Fruit fly (Drosophila melanogaster) whole organism, embryonic: ENCODE measurements around the gene CG4267.

ENCODE experiments used
- Aef1 ChIP-seq: fragments of 200-800 bp; sonication (Bioruptor generic); IDR thresholded peaks from 3 replicates; pipeline ENCODE4 v1.3.6; 2022; ENCODE audit warnings: missing biosample characterization, missing genetic modification characterization
- Atf-2 ChIP-seq: fragments of 200-800 bp; sonication (Bioruptor generic); optimal IDR thresholded peaks from 2 replicates; lab custom pipeline; 2016; ENCODE audit warnings: missing biosample characterization, missing genetic modification characterization
- Bdp1 ChIP-seq: fragments of 200-800 bp; sonication (Bioruptor generic); optimal IDR thresholded peaks from 3 replicates; lab custom pipeline; 2016; ENCODE audit warnings: missing biosample characterization, missing genetic modification characterization
- CG10147 ChIP-seq: fragments of 200-800 bp; sonication (Bioruptor generic); optimal IDR thresholded peaks from 2 replicates; lab custom pipeline; 2019; ENCODE audit warnings: missing biosample characterization, mild to moderate bottlenecking, missing genetic modification characterization, moderate library complexity
- CG10565 ChIP-seq: fragments of 200-800 bp; sonication (Bioruptor generic); optimal IDR thresholded peaks from 3 replicates; lab custom pipeline; 2016; ENCODE audit warnings: missing biosample characterization, mild to moderate bottlenecking, missing genetic modification characterization
- CG11085 ChIP-seq: fragments of 200-800 bp; sonication (Bioruptor generic); IDR thresholded peaks from 2 replicates; pipeline ENCODE4 v1.3.6; 2022; ENCODE audit warnings: missing biosample characterization, missing genetic modification characterization
- CG11695 ChIP-seq: fragments of 200-800 bp; sonication (Bioruptor generic); IDR thresholded peaks from 3 replicates; pipeline ENCODE4 v1.3.6; 2022; ENCODE audit warnings: missing biosample characterization, missing genetic modification characterization
- CG15479 ChIP-seq: fragments of 200-800 bp; sonication (Bioruptor generic); optimal IDR thresholded peaks from 3 replicates; lab custom pipeline; 2019; ENCODE audit warnings: missing biosample characterization, mild to moderate bottlenecking, missing genetic modification characterization, moderate library complexity
- CG15696 ChIP-seq: fragments of 200-800 bp; sonication (Bioruptor generic); optimal IDR thresholded peaks from 2 replicates; lab custom pipeline; 2019; ENCODE audit warnings: missing biosample characterization, mild to moderate bottlenecking, missing genetic modification characterization, moderate library complexity
- CG1603 ChIP-seq: fragments of 200-800 bp; sonication (Bioruptor generic); optimal IDR thresholded peaks from 2 replicates; lab custom pipeline; 2019; ENCODE audit warnings: missing biosample characterization, mild to moderate bottlenecking, missing genetic modification characterization, moderate library complexity
- CG1792 ChIP-seq: fragments of 200-800 bp; sonication (Bioruptor generic); optimal IDR thresholded peaks from 2 replicates; lab custom pipeline; 2016; ENCODE audit warnings: missing biosample characterization, missing genetic modification characterization
- CG18476 ChIP-seq: fragments of 200-800 bp; sonication (Bioruptor generic); optimal IDR thresholded peaks from 2 replicates; lab custom pipeline; 2016; ENCODE audit warnings: missing biosample characterization, mild to moderate bottlenecking, missing genetic modification characterization
- CG2678 ChIP-seq: fragments of 200-800 bp; sonication (Bioruptor generic); optimal IDR thresholded peaks from 3 replicates; lab custom pipeline; 2019; ENCODE audit warnings: missing biosample characterization, mild to moderate bottlenecking, missing genetic modification characterization, moderate library complexity
- CG3163 ChIP-seq: fragments of 200-800 bp; sonication (Bioruptor generic); optimal IDR thresholded peaks from 3 replicates; lab custom pipeline; 2016; ENCODE audit warnings: missing biosample characterization, missing genetic modification characterization
- CG4328 ChIP-seq: fragments of 200-800 bp; sonication (Bioruptor generic); optimal IDR thresholded peaks from 3 replicates; lab custom pipeline; 2017; ENCODE audit warnings: missing biosample characterization, missing genetic modification reagents, missing genetic modification characterization
- CG5953 ChIP-seq: fragments of 200-800 bp; sonication (Bioruptor generic); IDR thresholded peaks from 2 replicates; pipeline ENCODE4 v1.3.6; 2022; ENCODE audit warnings: missing biosample characterization, missing genetic modification characterization
- CG6254 ChIP-seq: fragments of 200-800 bp; sonication (Bioruptor generic); optimal IDR thresholded peaks from 3 replicates; lab custom pipeline; 2017; ENCODE audit warnings: mild to moderate bottlenecking, missing biosample characterization, missing genetic modification reagents, missing genetic modification characterization
- CG7839 ChIP-seq: fragments of 200-800 bp; sonication (Bioruptor generic); optimal IDR thresholded peaks from 3 replicates; lab custom pipeline; 2018; ENCODE audit warnings: missing biosample characterization, mild to moderate bottlenecking, missing genetic modification characterization, moderate library complexity
- CG7987 ChIP-seq: fragments of 200-800 bp; sonication (Bioruptor generic); optimal IDR thresholded peaks from 2 replicates; lab custom pipeline; 2018; ENCODE audit warnings: missing biosample characterization, mild to moderate bottlenecking, missing genetic modification characterization, moderate library complexity
- CG8359 ChIP-seq: fragments of 200-800 bp; sonication (Bioruptor generic); optimal IDR thresholded peaks from 2 replicates; lab custom pipeline; 2017; ENCODE audit warnings: missing biosample characterization, mild to moderate bottlenecking, missing genetic modification characterization, borderline replicate concordance
- Camta ChIP-seq: fragments of 200-800 bp; sonication (Bioruptor generic); optimal IDR thresholded peaks from 2 replicates; lab custom pipeline; 2016; ENCODE audit warnings: missing biosample characterization, missing genetic modification characterization
- Elba2 ChIP-seq: fragments of 200-800 bp; sonication (Bioruptor generic); optimal IDR thresholded peaks from 3 replicates; lab custom pipeline; 2016; ENCODE audit warnings: missing biosample characterization, missing genetic modification characterization
- Fer3 ChIP-seq: fragments of 200-800 bp; sonication (Bioruptor generic); optimal IDR thresholded peaks from 2 replicates; lab custom pipeline; 2018; ENCODE audit warnings: missing biosample characterization, mild to moderate bottlenecking, missing genetic modification characterization, moderate library complexity
- Hey ChIP-seq: fragments of 200-800 bp; sonication (Bioruptor generic); optimal IDR thresholded peaks from 3 replicates; lab custom pipeline; 2018; ENCODE audit warnings: missing biosample characterization, mild to moderate bottlenecking, missing genetic modification characterization
- Hr39 ChIP-seq: fragments of >200 bp; optimal IDR thresholded peaks from 2 replicates; lab custom pipeline; 2017
- MESR4 ChIP-seq: fragments of 200-800 bp; sonication (Bioruptor generic); optimal IDR thresholded peaks from 2 replicates; lab custom pipeline; 2018; ENCODE audit warnings: missing biosample characterization, mild to moderate bottlenecking, missing genetic modification characterization, moderate library complexity
- Max ChIP-seq: fragments of 200-800 bp; sonication (Bioruptor generic); optimal IDR thresholded peaks from 2 replicates; lab custom pipeline; 2016; ENCODE audit warnings: missing biosample characterization, mild to moderate bottlenecking, missing genetic modification characterization
- Med ChIP-seq: fragments of 200-800 bp; sonication (Bioruptor generic); peaks from one replicate; lab custom pipeline; 2016; ENCODE audit warnings: missing biosample characterization, missing genetic modification characterization, mild to moderate bottlenecking, inconsistent platforms, moderate library complexity
- Opbp ChIP-seq: fragments of 200-800 bp; sonication (Bioruptor generic); IDR thresholded peaks from 3 replicates; pipeline ENCODE4 v1.3.6; 2022; ENCODE audit warnings: missing biosample characterization, missing genetic modification characterization; ENCODE audit not compliant: partially characterized antibody
- Side ChIP-seq: fragments of 200-800 bp; sonication (Bioruptor generic); optimal IDR thresholded peaks from 2 replicates; lab custom pipeline; 2016; ENCODE audit warnings: missing biosample characterization, missing genetic modification characterization
- Sox100B ChIP-seq: fragments of 200-800 bp; sonication (Bioruptor generic); optimal IDR thresholded peaks from 3 replicates; lab custom pipeline; 2018; ENCODE audit warnings: missing biosample characterization, mild to moderate bottlenecking, missing genetic modification characterization
- Trl ChIP-seq, 3 experiments: fragments of >200 bp in 2 of 3; fragments of 200-800 bp in 1 of 3; sonication (Bioruptor generic) in 1 of 3; optimal IDR thresholded peaks; 2 replicates in 1 of 3; 3 replicates in 2 of 3; lab custom pipeline; 2016 to 2017; ENCODE audit warnings: missing biosample characterization in 1 of 3, missing genetic modification characterization in 1 of 3
- YL-1 ChIP-seq: fragments of 200-800 bp; sonication (Bioruptor generic); optimal IDR thresholded peaks from 3 replicates; lab custom pipeline; 2017; ENCODE audit warnings: missing biosample characterization, mild to moderate bottlenecking, missing genetic modification characterization
- ac ChIP-seq: fragments of 200-800 bp; sonication (Bioruptor generic); optimal IDR thresholded peaks from 3 replicates; lab custom pipeline; 2017; ENCODE audit warnings: missing biosample characterization, mild to moderate bottlenecking, missing genetic modification characterization
- cg ChIP-seq: fragments of 200-800 bp; sonication (Bioruptor generic); optimal IDR thresholded peaks from 3 replicates; lab custom pipeline; 2019; ENCODE audit warnings: missing biosample characterization, mild to moderate bottlenecking, missing genetic modification characterization, moderate library complexity
- crp ChIP-seq, 2 experiments: fragments of 200-800 bp; sonication (Bioruptor generic); optimal IDR thresholded peaks; 2 replicates in 1 of 2; 3 replicates in 1 of 2; lab custom pipeline; 2017; ENCODE audit warnings: missing biosample characterization in 2 of 2, missing genetic modification characterization in 2 of 2, mild to moderate bottlenecking in 1 of 2, moderate library complexity in 1 of 2
- danr ChIP-seq: fragments of 200-800 bp; sonication (Bioruptor generic); IDR thresholded peaks from 2 replicates; pipeline ENCODE4 v1.3.6; 2022; ENCODE audit warnings: missing biosample characterization, missing genetic modification characterization
- disco-r ChIP-seq: fragments of 200-800 bp; sonication (Bioruptor generic); optimal IDR thresholded peaks from 2 replicates; lab custom pipeline; 2016; ENCODE audit warnings: missing biosample characterization, missing genetic modification characterization
- fru ChIP-seq: fragments of >200 bp; optimal IDR thresholded peaks from 2 replicates; lab custom pipeline; 2017
- gce ChIP-seq: fragments of 200-800 bp; sonication (Bioruptor generic); IDR thresholded peaks from 3 replicates; pipeline ENCODE4 v1.3.6; 2022; ENCODE audit warnings: missing biosample characterization, missing genetic modification characterization
- gem ChIP-seq: fragments of 200-800 bp; sonication (Bioruptor generic); optimal IDR thresholded peaks from 2 replicates; lab custom pipeline; 2019; ENCODE audit warnings: missing biosample characterization, mild to moderate bottlenecking, missing genetic modification characterization, moderate library complexity
- oc ChIP-seq: fragments of 200-800 bp; sonication (Bioruptor generic); optimal IDR thresholded peaks from 2 replicates; lab custom pipeline; 2018; ENCODE audit warnings: missing biosample characterization, mild to moderate bottlenecking, missing genetic modification characterization, moderate library complexity
- pros ChIP-seq: fragments of 200-800 bp; sonication (Bioruptor generic); optimal IDR thresholded peaks from 3 replicates; lab custom pipeline; 2019; ENCODE audit warnings: missing biosample characterization, mild to moderate bottlenecking, missing genetic modification characterization, moderate library complexity
- pzg ChIP-seq: fragments of 200-800 bp; sonication (Bioruptor generic); optimal IDR thresholded peaks from 3 replicates; lab custom pipeline; 2018; ENCODE audit warnings: missing biosample characterization, mild to moderate bottlenecking, missing genetic modification characterization, moderate library complexity
- so ChIP-seq: fragments of 200-800 bp; sonication (Bioruptor generic); IDR thresholded peaks from 3 replicates; pipeline ENCODE4 v1.3.6; 2022; ENCODE audit warnings: missing biosample characterization, missing genetic modification characterization
- sug ChIP-seq: fragments of 200-800 bp; optimal IDR thresholded peaks from 2 replicates; lab custom pipeline; 2019; ENCODE audit warnings: missing biosample characterization, mild to moderate bottlenecking, missing genetic modification characterization, moderate library complexity
- tgo ChIP-seq: fragments of 200-800 bp; sonication (Bioruptor generic); IDR thresholded peaks from 3 replicates; pipeline ENCODE4 v1.3.6; 2022; ENCODE audit warnings: missing biosample characterization, missing genetic modification characterization
- tin ChIP-seq: fragments of 200-800 bp; sonication (Bioruptor generic); optimal IDR thresholded peaks from 3 replicates; lab custom pipeline; 2016; ENCODE audit warnings: missing biosample characterization, missing genetic modification characterization
- ttk ChIP-seq: fragments of 200-800 bp; sonication (Bioruptor generic); IDR thresholded peaks from 2 replicates; pipeline ENCODE4 v2.1.2; 2022; ENCODE audit warnings: missing biosample characterization, missing genetic modification characterization

The CG4267 gene

dm6 chr2L:2196590-2197474 is 45.3 kb upstream of the CG4267 start (continued):
- no peak for TF ChIP-seq Opbp (GFP tag; lab: Robert Waterston, UW)
- peak; percentile 89 for TF ChIP-seq Med (GFP tag; lab: Kevin White, UChicago)
- peak; percentile 20 for TF ChIP-seq CG1792
- TF ChIP-seq disco-r (GFP tag; lab: Kevin White, UChicago), result no peak
- peak; percentile 13 for TF ChIP-seq CG8359 (GFP tag; lab: Kevin White, UChicago)
- TF ChIP-seq CG15696, result peak; percentile 24
- TF ChIP-seq fru (lab: Kevin White, UChicago), result peak; percentile 10
- TF ChIP-seq CG2678 (tag; lab: Kevin White, UChicago), result peak; percentile 67
- TF ChIP-seq CG7987 (GFP tag; lab: Kevin White, UChicago), result peak; percentile 86
- peak; percentile 52 for TF ChIP-seq CG1603 (tag; lab: Kevin White, UChicago)
- TF ChIP-seq crp (GFP tag; optimal IDR thresholded peaks at IDR 0.05; lab: Kevin White, UChicago), result peak in 1 of 2 experiments; percentile 54
- TF ChIP-seq Elba2 (GFP tag; lab: Kevin White, UChicago), result no peak
- no peak for TF ChIP-seq MESR4 (GFP tag; lab: Kevin White, UChicago)
- TF ChIP-seq sug (tag; lab: Kevin White, UChicago), result peak; percentile 88
- TF ChIP-seq Bdp1, result peak; percentile 28
- no peak for TF ChIP-seq gce (GFP tag; lab: Robert Waterston, UW)
- TF ChIP-seq Atf-2 (GFP tag; lab: Kevin White, UChicago), result no peak
- no peak for TF ChIP-seq CG5953 (GFP tag; lab: Robert Waterston, UW)
- peak; percentile 38 for TF ChIP-seq Sox100B
- TF ChIP-seq Hr39, result no peak
- peak; percentile 70 for TF ChIP-seq Max
- peak; percentile 87 for TF ChIP-seq CG15479
- TF ChIP-seq CG6254 (GFP tag; lab: Kevin White, UChicago), result peak; percentile 70
- peak; percentile 53 for TF ChIP-seq YL-1
- no peak for TF ChIP-seq so (GFP tag; lab: Robert Waterston, UW)
- peak; percentile 24 for TF ChIP-seq tin
- TF ChIP-seq CG4328 (GFP tag; lab: Kevin White, UChicago), result peak; percentile 74
- no peak for TF ChIP-seq danr
- no peak for TF ChIP-seq Camta
- TF ChIP-seq CG18476 (GFP tag; lab: Kevin White, UChicago), result peak; percentile 15
- TF ChIP-seq CG7839, result peak; percentile 58
- peak; percentile 77 for TF ChIP-seq gem (tag; lab: Kevin White, UChicago)
- TF ChIP-seq CG10565 (GFP tag; lab: Kevin White, UChicago), result no peak
- TF ChIP-seq pros (GFP tag; lab: Kevin White, UChicago), result peak; percentile 91
- peak in 1 of 2 experiments; percentile 19 for TF ChIP-seq Trl (optimal IDR thresholded peaks at IDR 0.05; lab: Kevin White, UChicago)
- no peak for TF ChIP-seq Trl (GFP tag; optimal IDR thresholded peaks at IDR 0.05; lab: Kevin White, UChicago)
- peak; percentile 98 for TF ChIP-seq cg (GFP tag; lab: Kevin White, UChicago)
- peak; percentile 26 for TF ChIP-seq CG10147 (GFP tag; lab: Kevin White, UChicago)
- peak; percentile 38 for TF ChIP-seq Hey (tag; lab: Kevin White, UChicago)
- peak; percentile 59 for TF ChIP-seq Side (GFP tag; lab: Kevin White, UChicago)
- no peak for TF ChIP-seq oc
- no peak for TF ChIP-seq tgo (GFP tag; lab: Robert Waterston, UW)
- no peak for TF ChIP-seq ttk
- peak; percentile 52 for TF ChIP-seq Fer3 (tag; lab: Kevin White, UChicago)
- TF ChIP-seq Aef1, result no peak
- peak; percentile 9 for TF ChIP-seq CG3163 (GFP tag; lab: Kevin White, UChicago)
- peak; percentile 18 for TF ChIP-seq pzg
- no peak for TF ChIP-seq CG11085 (GFP tag; lab: Robert Waterston, UW)
- TF ChIP-seq ac (GFP tag; lab: Kevin White, UChicago), result peak; percentile 39
- no peak for TF ChIP-seq CG11695
